Worm (Caenorhabditis elegans) whole organism, late embryonic: ENCODE data around the gene thn-4.

Experiments
- C08G9.2 ChIP-seq: sonication (generic microtip); optimal IDR thresholded peaks from 2 replicates; lab custom pipeline; 2016; ENCODE audit warnings: mild to moderate bottlenecking, missing genetic modification characterization, moderate library complexity, missing compliant biosample characterization
- K02D7.2 ChIP-seq: sonication (generic microtip); optimal IDR thresholded peaks from 2 replicates; lab custom pipeline; 2017; ENCODE audit warnings: mild to moderate bottlenecking, missing genetic modification characterization, missing compliant biosample characterization
- K09A11.1 ChIP-seq: sonication (generic microtip); optimal IDR thresholded peaks from 2 replicates; lab custom pipeline; 2017; ENCODE audit warnings: antibody characterized with exemption, mild to moderate bottlenecking, missing genetic modification characterization, missing compliant biosample characterization; ENCODE audit not compliant: insufficient read depth
- ahr-1 ChIP-seq: sonication (generic microtip); optimal IDR thresholded peaks from 2 replicates; lab custom pipeline; 2016; ENCODE audit warnings: missing genetic modification characterization, missing compliant biosample characterization
- ceh-14 ChIP-seq: sonication (generic microtip); optimal IDR thresholded peaks from 2 replicates; lab custom pipeline; 2016; ENCODE audit warnings: missing genotype, missing genetic modification characterization, missing compliant biosample characterization
- ceh-19 ChIP-seq: fragments of 200-800 bp; sonication (Bioruptor generic); optimal IDR thresholded peaks from 2 replicates; lab custom pipeline; 2018; ENCODE audit warnings: mild to moderate bottlenecking, missing genetic modification characterization, missing compliant biosample characterization
- ceh-22 ChIP-seq: sonication (generic microtip); optimal IDR thresholded peaks from 2 replicates; lab custom pipeline; 2017; ENCODE audit warnings: missing biosample characterization, missing genetic modification characterization
- ceh-34 ChIP-seq: sonication (generic microtip); optimal IDR thresholded peaks from 2 replicates; lab custom pipeline; 2016; ENCODE audit warnings: mild to moderate bottlenecking, missing genetic modification characterization, missing compliant biosample characterization
- ceh-9 ChIP-seq: sonication (generic microtip); optimal IDR thresholded peaks from 2 replicates; lab custom pipeline; 2016; ENCODE audit warnings: mild to moderate bottlenecking, missing genetic modification characterization, inconsistent platforms, missing compliant biosample characterization
- dmd-4 ChIP-seq: sonication (generic microtip); optimal IDR thresholded peaks from 2 replicates; lab custom pipeline; 2016; ENCODE audit warnings: borderline replicate concordance, missing genetic modification characterization, missing compliant biosample characterization
- eyg-1 ChIP-seq: sonication (generic microtip); optimal IDR thresholded peaks from 2 replicates; lab custom pipeline; 2016; ENCODE audit warnings: missing genotype, missing genetic modification characterization, missing compliant biosample characterization
- gmeb-2 ChIP-seq: sonication (generic microtip); optimal IDR thresholded peaks from 2 replicates; lab custom pipeline; 2016; ENCODE audit warnings: missing genetic modification characterization, inconsistent platforms, missing compliant biosample characterization
- hlh-13 ChIP-seq: fragments of 200-800 bp; sonication (Bioruptor generic); optimal IDR thresholded peaks from 2 replicates; lab custom pipeline; 2018; ENCODE audit warnings: mild to moderate bottlenecking, missing genetic modification characterization, missing compliant biosample characterization
- hlh-30 ChIP-seq: sonication (generic microtip); optimal IDR thresholded peaks from 2 replicates; lab custom pipeline; 2017; ENCODE audit warnings: antibody characterized with exemption, missing genetic modification characterization, missing compliant biosample characterization; ENCODE audit not compliant: insufficient read depth
- hlh-6 ChIP-seq: sonication (generic microtip); optimal IDR thresholded peaks from 2 replicates; lab custom pipeline; 2016; ENCODE audit warnings: missing genotype, missing genetic modification characterization, missing compliant biosample characterization
- lin-11 ChIP-seq: fragments of 200-800 bp; sonication (Bioruptor generic); optimal IDR thresholded peaks from 2 replicates; lab custom pipeline; 2018; ENCODE audit warnings: mild to moderate bottlenecking, missing genetic modification characterization, missing compliant biosample characterization
- nfya-1 ChIP-seq: sonication (generic microtip); optimal IDR thresholded peaks from 2 replicates; lab custom pipeline; 2017; ENCODE audit warnings: missing genetic modification characterization, mild to moderate bottlenecking, missing compliant biosample characterization, antibody characterized with exemption, moderate library complexity
- nhr-11 ChIP-seq: fragments of 150-350 bp; optimal IDR thresholded peaks from 2 replicates; lab custom pipeline; 2014; ENCODE audit warnings: missing biosample characterization, missing genetic modification characterization
- odd-2 ChIP-seq: sonication (generic microtip); optimal IDR thresholded peaks from 2 replicates; lab custom pipeline; 2017; ENCODE audit warnings: antibody characterized with exemption, mild to moderate bottlenecking, missing genetic modification characterization, missing compliant biosample characterization
- pag-3 ChIP-seq: sonication (generic microtip); optimal IDR thresholded peaks from 2 replicates; lab custom pipeline; 2016; ENCODE audit warnings: missing compliant biosample characterization, missing genetic modification characterization, borderline replicate concordance
- pat-9 ChIP-seq: fragments of 200-800 bp; sonication (Bioruptor generic); optimal IDR thresholded peaks from 2 replicates; lab custom pipeline; 2018; ENCODE audit warnings: mild to moderate bottlenecking, missing genetic modification characterization, moderate library complexity, missing compliant biosample characterization
- pha-4 ChIP-seq: fragments of 150-350 bp; optimal IDR thresholded peaks from 2 replicates; lab custom pipeline; 2018; ENCODE audit warnings: missing biosample characterization, missing genetic modification reagents, missing genetic modification characterization
- pqm-1 ChIP-seq: sonication (generic microtip); optimal IDR thresholded peaks from 2 replicates; lab custom pipeline; 2016; ENCODE audit warnings: missing genetic modification characterization, missing compliant biosample characterization
- ref-2 ChIP-seq: sonication (generic microtip); optimal IDR thresholded peaks from 2 replicates; lab custom pipeline; 2016; ENCODE audit warnings: missing genetic modification characterization, missing compliant biosample characterization
- sdc-2 ChIP-seq: sonication (generic microtip); optimal IDR thresholded peaks from 2 replicates; lab custom pipeline; 2016; ENCODE audit warnings: missing genotype, missing genetic modification characterization, missing compliant biosample characterization
- sox-2 ChIP-seq: fragments of 200-800 bp; sonication (Bioruptor generic); IDR thresholded peaks from 2 replicates; pipeline ENCODE4 v1.3.6; 2022; ENCODE audit warnings: missing genetic modification reagents, missing genetic modification characterization, missing compliant biosample characterization
- sox-4 ChIP-seq: sonication (generic microtip); optimal IDR thresholded peaks from 2 replicates; lab custom pipeline; 2017; ENCODE audit warnings: mild to moderate bottlenecking, missing genetic modification characterization, inconsistent platforms, missing compliant biosample characterization
- unc-3 ChIP-seq, 2 experiments: fragments of 200-800 bp in 1 of 2; sonication (Bioruptor generic) in 1 of 2; sonication (generic microtip) in 1 of 2; conservative IDR thresholded peaks in 1 of 2; optimal IDR thresholded peaks in 1 of 2; 2 replicates each; pipeline versions ENCODE4 v1.3.6 to Lab custom; 2016 to 2022; ENCODE audit warnings: missing compliant biosample characterization in 2 of 2, missing genetic modification characterization in 2 of 2, missing genetic modification reagents in 1 of 2
- unc-42 ChIP-seq: sonication (generic microtip); optimal IDR thresholded peaks from 2 replicates; lab custom pipeline; 2016; ENCODE audit warnings: missing genotype, missing genetic modification characterization, missing compliant biosample characterization
- unc-55 ChIP-seq: sonication (generic microtip); optimal IDR thresholded peaks from 2 replicates; lab custom pipeline; 2017; ENCODE audit warnings: missing biosample characterization, missing genetic modification reagents, missing genetic modification characterization
- unc-86 ChIP-seq: sonication (generic microtip); optimal IDR thresholded peaks from 2 replicates; lab custom pipeline; 2016; ENCODE audit warnings: missing genetic modification characterization, missing compliant biosample characterization
- zip-5 ChIP-seq: sonication (generic microtip); optimal IDR thresholded peaks from 2 replicates; lab custom pipeline; 2016; ENCODE audit warnings: missing genetic modification characterization, missing compliant biosample characterization

The thn-4 gene

ce11 chrV:16902726-16903125, 31.4 kb upstream of the thn-4 start, which contains the start of gene srd-68:
srd-68 (minus strand) TSS chrV:16902826.
- no peak for TF ChIP-seq pha-4 (tag; lab: Kevin White, UChicago)
- no peak for TF ChIP-seq odd-2
- no peak for TF ChIP-seq sdc-2 (tag; lab: Kevin White, UChicago)
- no peak for TF ChIP-seq sox-2 (GFP tag; lab: Robert Waterston, UW)

ce11 chrV:16899355-16899754, 28.1 kb upstream of the thn-4 start, which contains the start of gene fbxa-45:
fbxa-45 (minus strand) TSS chrV:16899455.
- no peak for TF ChIP-seq pha-4 (tag; lab: Kevin White, UChicago)
- TF ChIP-seq ref-2 (tag; lab: Kevin White, UChicago): no peak
- no peak for TF ChIP-seq unc-55 (GFP tag; lab: Kevin White, UChicago)
- TF ChIP-seq ceh-14 (tag; lab: Kevin White, UChicago): no peak
- no peak for TF ChIP-seq K09A11.1 (tag; lab: Kevin White, UChicago)
- no peak for TF ChIP-seq zip-5 (tag; lab: Kevin White, UChicago)
- TF ChIP-seq pat-9 (tag; lab: Kevin White, UChicago): no peak
- TF ChIP-seq odd-2: no peak

- TF ChIP-seq ceh-19 (GFP tag; lab: Kevin White, UChicago) (no peak), sdc-2 (tag; lab: Kevin White, UChicago) (no peak), unc-42 (tag; lab: Kevin White, UChicago) (no peak), hlh-6 (tag; lab: Kevin White, UChicago) (no peak), nfya-1 (tag; lab: Kevin White, UChicago) (no peak), unc-3 (GFP tag; conservative IDR thresholded peaks at IDR 0.05; lab: Robert Waterston, UW) (no peak), unc-3 (tag; optimal IDR thresholded peaks at IDR 0.05; lab: Kevin White, UChicago) (no peak), pat-9 (tag; lab: Kevin White, UChicago) (no peak), nhr-11 (tag; lab: Kevin White, UChicago) (no peak), gmeb-2 (no peak), dmd-4 (tag; lab: Kevin White, UChicago) (no peak), ceh-9 (no peak), K02D7.2 (tag; lab: Kevin White, UChicago) (no peak), ceh-34 (tag; lab: Kevin White, UChicago) (no peak), C08G9.2 (no peak), pag-3 (tag; lab: Kevin White, UChicago) (no peak), sox-2 (GFP tag; lab: Robert Waterston, UW) (no peak)
Observed at ce11 chrV:16893440-16893839, 22.2 kb upstream of the thn-4 start, which contains the start of gene F09C6.15. F09C6.15 (plus strand) TSS chrV:16893740.

DNA sequence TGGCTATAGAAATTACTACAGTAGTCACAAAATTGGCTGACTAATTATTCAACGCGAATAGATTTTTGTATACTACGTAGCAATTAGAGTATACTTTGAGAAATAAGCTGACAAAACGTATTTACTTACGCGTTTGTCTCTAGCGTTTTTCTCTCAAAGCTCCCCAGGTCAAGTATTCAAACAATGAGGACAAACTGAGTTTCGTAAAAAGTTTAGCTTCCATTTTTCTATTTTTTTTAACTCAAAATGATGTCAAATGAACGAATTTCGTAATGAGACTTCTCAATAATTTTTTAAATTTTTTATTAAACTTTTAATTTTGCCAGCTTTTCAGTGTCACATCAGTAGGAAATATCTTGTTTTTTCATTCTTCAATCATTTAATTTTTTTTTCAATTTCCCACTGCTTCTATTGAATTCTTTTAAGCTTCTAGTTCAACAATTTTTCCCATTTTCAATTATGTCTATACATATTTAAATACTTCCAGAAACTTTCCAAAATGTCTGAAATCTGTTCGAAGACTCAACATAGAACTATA, 17.6 kb upstream of the thn-4 start, which contains the start of the genes ifas-2 and fbxa-44:
ifas-2 (minus strand) TSS at position 101 of the 538 bp plus-strand sequence.
fbxa-44 (plus strand) TSS at position 488 of the 538 bp plus-strand sequence.
- TF ChIP-seq hlh-30 (tag; lab: Kevin White, UChicago) (no peak), hlh-13 (GFP tag; lab: Kevin White, UChicago) (no peak), pqm-1 (tag; lab: Kevin White, UChicago) (no peak), lin-11 (no peak), ahr-1 (tag; lab: Kevin White, UChicago) (no peak), ref-2 (tag; lab: Kevin White, UChicago) (no peak)

- TF ChIP-seq ceh-22 (tag; lab: Kevin White, UChicago): no peak
- no peak for TF ChIP-seq nhr-11 (tag; lab: Kevin White, UChicago)
- no peak for TF ChIP-seq eyg-1
- TF ChIP-seq sox-4 (tag; lab: Kevin White, UChicago): no peak
- TF ChIP-seq unc-86: no peak
Observed at ce11 chrV:16884744-16885143, 13.5 kb upstream of the thn-4 start, which contains the start of gene F09C6.13. F09C6.13 (plus strand) TSS chrV:16885044.
